Worm (Caenorhabditis elegans) whole organism, young adult: ENCODE data around the gene Y49E10.16.

ENCODE experiments used
- B0261.1 ChIP-seq: sonication (generic microtip); optimal IDR thresholded peaks from 2 replicates; lab custom pipeline; 2016; ENCODE audit warnings: mild to moderate bottlenecking, missing genetic modification characterization, moderate library complexity, missing compliant biosample characterization
- F10E7.11 ChIP-seq: sonication (generic microtip); optimal IDR thresholded peaks from 2 replicates; lab custom pipeline; 2017; ENCODE audit warnings: mild to moderate bottlenecking, missing genetic modification characterization, moderate library complexity, missing compliant biosample characterization
- F23B12.7 ChIP-seq: sonication (generic microtip); optimal IDR thresholded peaks from 2 replicates; lab custom pipeline; 2017; ENCODE audit warnings: missing genetic modification characterization, mild to moderate bottlenecking, missing compliant biosample characterization, antibody characterized with exemption, moderate library complexity; ENCODE audit not compliant: insufficient read depth
- F37B4.10 ChIP-seq: fragments of 200-800 bp; sonication (Bioruptor generic); IDR thresholded peaks from 2 replicates; pipeline ENCODE4 v1.3.6; 2022; ENCODE audit warnings: missing genetic modification characterization, missing compliant biosample characterization
- F52B5.7 ChIP-seq: sonication (generic microtip); optimal IDR thresholded peaks from 2 replicates; lab custom pipeline; 2016; ENCODE audit warnings: mild to moderate bottlenecking, missing genetic modification characterization, missing compliant biosample characterization
- F55B11.4 ChIP-seq: sonication (generic microtip); optimal IDR thresholded peaks from 2 replicates; lab custom pipeline; 2016; ENCODE audit warnings: missing compliant biosample characterization, missing genetic modification characterization, borderline replicate concordance; ENCODE audit not compliant: insufficient read depth
- F57A8.1 ChIP-seq: fragments of 200-800 bp; sonication (Bioruptor generic); optimal IDR thresholded peaks from 2 replicates; lab custom pipeline; 2018; ENCODE audit warnings: mild to moderate bottlenecking, missing genetic modification characterization, moderate library complexity, missing compliant biosample characterization
- F57C9.4 ChIP-seq: sonication (generic microtip); optimal IDR thresholded peaks from 2 replicates; lab custom pipeline; 2017; ENCODE audit warnings: mild to moderate bottlenecking, missing genetic modification characterization, missing compliant biosample characterization
- Y53F4B.3 ChIP-seq: fragments of 200-800 bp; sonication (Bioruptor generic); IDR thresholded peaks from 2 replicates; pipeline ENCODE4 v1.3.6; 2022; ENCODE audit warnings: missing genetic modification reagents, missing genetic modification characterization, missing compliant biosample characterization
- Y67H2A.10 ChIP-seq: fragments of 200-800 bp; sonication (Bioruptor generic); conservative IDR thresholded peaks from 2 replicates; pipeline ENCODE4 v1.3.6; 2022; ENCODE audit warnings: missing genetic modification reagents, missing genetic modification characterization, missing compliant biosample characterization
- akir-1 ChIP-seq: fragments of 200-800 bp; sonication (Bioruptor generic); optimal IDR thresholded peaks from 2 replicates; lab custom pipeline; 2018; ENCODE audit warnings: mild to moderate bottlenecking, missing genetic modification characterization, moderate library complexity, missing compliant biosample characterization
- ama-1 ChIP-seq, 3 experiments: fragments of 150-350 bp in 1 of 3; sonication (generic microtip) in 2 of 3; optimal IDR thresholded peaks; 2 replicates each; lab custom pipeline; 2014 to 2018; ENCODE audit warnings: missing biosample characterization in 2 of 3, missing genetic modification characterization in 2 of 3, missing genetic modification reagents in 2 of 3
- aptf-2 ChIP-seq: fragments of 200-800 bp; sonication (Bioruptor generic); conservative IDR thresholded peaks from 2 replicates; pipeline ENCODE4 v1.3.6; 2022; ENCODE audit warnings: missing genetic modification reagents, missing genetic modification characterization, missing compliant biosample characterization
- attf-5 ChIP-seq: fragments of 200-800 bp; sonication (Bioruptor generic); optimal IDR thresholded peaks from 2 replicates; lab custom pipeline; 2018; ENCODE audit warnings: mild to moderate bottlenecking, missing genetic modification characterization, missing compliant biosample characterization
- attf-6 ChIP-seq: fragments of 200-800 bp; sonication (Bioruptor generic); IDR thresholded peaks from 2 replicates; pipeline ENCODE4 v1.3.6; 2022; ENCODE audit warnings: missing genetic modification reagents, missing genetic modification characterization, missing compliant biosample characterization
- cebp-1 ChIP-seq, 2 experiments: fragments of 200-800 bp in 1 of 2; sonication (Bioruptor generic) in 1 of 2; sonication (generic microtip) in 1 of 2; IDR thresholded peaks in 1 of 2; optimal IDR thresholded peaks in 1 of 2; 2 replicates each; pipeline versions ENCODE4 v1.3.6 to Lab custom; 2017 to 2022; ENCODE audit warnings: missing compliant biosample characterization in 2 of 2, missing genetic modification characterization in 2 of 2, mild to moderate bottlenecking in 1 of 2, missing genetic modification reagents in 1 of 2, moderate library complexity in 1 of 2
- cebp-2 ChIP-seq: fragments of 200-800 bp; sonication (Bioruptor generic); IDR thresholded peaks from 2 replicates; pipeline ENCODE4 v1.3.6; 2022; ENCODE audit warnings: missing genetic modification characterization, missing compliant biosample characterization
- ceh-40 ChIP-seq: fragments of 200-800 bp; sonication (Bioruptor generic); IDR thresholded peaks from 2 replicates; pipeline ENCODE4 v1.3.6; 2022; ENCODE audit warnings: missing genetic modification characterization, missing compliant biosample characterization
- ceh-91 ChIP-seq: fragments of 200-800 bp; sonication (Bioruptor generic); IDR thresholded peaks from 2 replicates; pipeline ENCODE4 v1.3.6; 2022; ENCODE audit warnings: missing genetic modification reagents, missing genetic modification characterization, missing compliant biosample characterization
- die-1 ChIP-seq: sonication (generic microtip); optimal IDR thresholded peaks from 2 replicates; lab custom pipeline; 2016; ENCODE audit warnings: missing genotype, mild to moderate bottlenecking, missing genetic modification characterization, missing compliant biosample characterization
- dpl-1 ChIP-seq: fragments of 150-350 bp; optimal IDR thresholded peaks from 2 replicates; lab custom pipeline; 2014; ENCODE audit warnings: missing biosample characterization, missing genetic modification reagents, missing genetic modification characterization
- efl-1 ChIP-seq: fragments of 150-350 bp; optimal IDR thresholded peaks from 2 replicates; lab custom pipeline; 2014; ENCODE audit warnings: missing biosample characterization, missing genetic modification reagents, missing genetic modification characterization
- egl-44 ChIP-seq: fragments of 200-800 bp; sonication (Bioruptor generic); IDR thresholded peaks from 2 replicates; pipeline ENCODE4 v1.3.6; 2022; ENCODE audit warnings: missing genetic modification reagents, missing genetic modification characterization, missing compliant biosample characterization
- fkh-3 ChIP-seq: sonication (generic microtip); optimal IDR thresholded peaks from 2 replicates; lab custom pipeline; 2016; ENCODE audit warnings: mild to moderate bottlenecking, missing genetic modification characterization, missing compliant biosample characterization
- gei-17 ChIP-seq: fragments of 200-800 bp; sonication (Bioruptor generic); optimal IDR thresholded peaks from 2 replicates; lab custom pipeline; 2018; ENCODE audit warnings: mild to moderate bottlenecking, missing genetic modification characterization, missing compliant biosample characterization
- hlh-26 ChIP-seq: fragments of 200-800 bp; sonication (Bioruptor generic); conservative IDR thresholded peaks from 2 replicates; pipeline ENCODE4 v1.3.6; 2022; ENCODE audit warnings: missing genetic modification reagents, missing genetic modification characterization, missing compliant biosample characterization
- hmg-20 ChIP-seq: fragments of 200-800 bp; sonication (Bioruptor generic); IDR thresholded peaks from 2 replicates; pipeline ENCODE4 v1.3.6; 2022; ENCODE audit warnings: missing genetic modification reagents, missing genetic modification characterization, missing compliant biosample characterization
- lag-1 ChIP-seq: fragments of 200-800 bp; sonication (Bioruptor generic); IDR thresholded peaks from 2 replicates; pipeline ENCODE4 v1.3.6; 2022; ENCODE audit warnings: missing genetic modification reagents, missing genetic modification characterization, missing compliant biosample characterization
- let-526 ChIP-seq: fragments of 200-800 bp; sonication (Bioruptor generic); IDR thresholded peaks from 2 replicates; pipeline ENCODE4 v1.3.6; 2022; ENCODE audit warnings: missing genetic modification reagents, missing genetic modification characterization, missing compliant biosample characterization
- let-607 ChIP-seq, 2 experiments: fragments of 200-800 bp in 1 of 2; sonication (Bioruptor generic) in 1 of 2; sonication (generic microtip) in 1 of 2; optimal IDR thresholded peaks; 2 replicates each; lab custom pipeline; 2016 to 2018; ENCODE audit warnings: mild to moderate bottlenecking in 2 of 2, missing compliant biosample characterization in 2 of 2, missing genetic modification characterization in 2 of 2, moderate library complexity in 2 of 2, missing genotype in 1 of 2
- lir-1 ChIP-seq: fragments of 200-800 bp; sonication (Bioruptor generic); conservative IDR thresholded peaks from 2 replicates; pipeline ENCODE4 v1.3.6; 2022; ENCODE audit warnings: missing genetic modification reagents, missing genetic modification characterization, missing compliant biosample characterization
- lsy-27 ChIP-seq: sonication (generic microtip); optimal IDR thresholded peaks from 2 replicates; lab custom pipeline; 2017; ENCODE audit warnings: missing genetic modification characterization, mild to moderate bottlenecking, missing compliant biosample characterization, antibody characterized with exemption, missing genotype, borderline replicate concordance; ENCODE audit not compliant: insufficient read depth
- mel-28 ChIP-seq: sonication (generic microtip); optimal IDR thresholded peaks from 2 replicates; lab custom pipeline; 2016; ENCODE audit warnings: borderline replicate concordance, mild to moderate bottlenecking, missing genetic modification characterization, missing compliant biosample characterization
- nfyb-1 ChIP-seq: fragments of 200-800 bp; sonication (Bioruptor generic); IDR thresholded peaks from 2 replicates; pipeline ENCODE4 v1.3.6; 2022; ENCODE audit warnings: missing genetic modification reagents, missing genetic modification characterization, missing compliant biosample characterization
- nhr-80 ChIP-seq: sonication (generic microtip); optimal IDR thresholded peaks from 2 replicates; lab custom pipeline; 2016; ENCODE audit warnings: missing genetic modification characterization, missing compliant biosample characterization
- pha-4 ChIP-seq: fragments of 150-350 bp; sonication (generic microtip); optimal IDR thresholded peaks from 2 replicates; lab custom pipeline; 2014; ENCODE audit warnings: missing biosample characterization, missing genetic modification reagents, missing genetic modification characterization
- rpc-1 ChIP-seq, 2 experiments: fragments of 150-350 bp in 1 of 2; sonication (generic microtip) in 1 of 2; optimal IDR thresholded peaks; 2 replicates each; lab custom pipeline; 2014 to 2018; ENCODE audit warnings: missing biosample characterization in 1 of 2, missing genetic modification characterization in 1 of 2, missing genetic modification reagents in 1 of 2, missing genotype in 1 of 2
- sea-2 ChIP-seq: fragments of 200-800 bp; sonication (Bioruptor generic); IDR thresholded peaks from 2 replicates; pipeline ENCODE4 v1.3.6; 2022; ENCODE audit warnings: missing genetic modification characterization, missing compliant biosample characterization
- snpc-3.4 ChIP-seq: sonication (generic microtip); optimal IDR thresholded peaks from 2 replicates; lab custom pipeline; 2017; ENCODE audit warnings: missing genetic modification characterization, mild to moderate bottlenecking, missing compliant biosample characterization, antibody characterized with exemption, moderate library complexity, missing genotype, missing genetic modification reagents
- snpc-4 ChIP-seq, 5 experiments: fragments of 150-350 bp in 1 of 5; sonication (generic microtip) in 4 of 5; optimal IDR thresholded peaks; 2 replicates each; lab custom pipeline; 2014 to 2018; ENCODE audit warnings: missing genetic modification characterization in 5 of 5, missing biosample characterization in 3 of 5, antibody characterized with exemption in 2 of 5, mild to moderate bottlenecking in 2 of 5, missing compliant biosample characterization in 2 of 5, missing genotype in 2 of 5, moderate library complexity in 2 of 5, missing genetic modification reagents in 1 of 5
- unc-62 ChIP-seq: fragments of 150-350 bp; optimal IDR thresholded peaks from 2 replicates; lab custom pipeline; 2014; ENCODE audit warnings: missing biosample characterization, missing genetic modification reagents, missing genetic modification characterization
- ztf-18 ChIP-seq: sonication (generic microtip); optimal IDR thresholded peaks from 2 replicates; lab custom pipeline; 2016; ENCODE audit warnings: missing genotype, mild to moderate bottlenecking, missing genetic modification characterization, missing compliant biosample characterization
- ztf-22 ChIP-seq: fragments of 200-800 bp; sonication (Bioruptor generic); optimal IDR thresholded peaks from 2 replicates; lab custom pipeline; 2018; ENCODE audit warnings: mild to moderate bottlenecking, missing genetic modification characterization, moderate library complexity, missing compliant biosample characterization
- ztf-25 ChIP-seq: fragments of 200-800 bp; sonication (Bioruptor generic); IDR thresholded peaks from 2 replicates; pipeline ENCODE4 v1.3.6; 2022; ENCODE audit warnings: missing genetic modification reagents, missing genetic modification characterization, missing compliant biosample characterization
- ztf-26 ChIP-seq: sonication (generic microtip); optimal IDR thresholded peaks from 2 replicates; lab custom pipeline; 2017; ENCODE audit warnings: missing genetic modification characterization, missing compliant biosample characterization
- ztf-3 ChIP-seq: fragments of 200-800 bp; sonication (Bioruptor generic); optimal IDR thresholded peaks from 2 replicates; lab custom pipeline; 2018; ENCODE audit warnings: mild to moderate bottlenecking, missing genetic modification characterization, missing compliant biosample characterization

Y49E10.16 gene

ce11 chrIII:12399709-12400108 lies 30.6 kb upstream of the Y49E10.16 start (continued):
- TF ChIP-seq F57A8.1 (GFP tag; lab: Kevin White, UChicago) (no peak), aptf-2 (GFP tag; lab: Robert Waterston, UW) (no peak), snpc-3.4 (tag; lab: Kevin White, UChicago) (no peak), nhr-80 (tag; lab: Kevin White, UChicago) (no peak), ama-1 (optimal IDR thresholded peaks at IDR 0.05; lab: Kevin White, UChicago) (no peak), ama-1 (GFP tag; optimal IDR thresholded peaks at IDR 0.05; lab: Kevin White, UChicago) (no peak), nfyb-1 (GFP tag; lab: Robert Waterston, UW) (peak; percentile 44; the same call in 1 of the 2 replicates), akir-1 (GFP tag; lab: Kevin White, UChicago) (no peak), hmg-20 (GFP tag; lab: Robert Waterston, UW) (peak; percentile 50; the same call in 1 of the 2 replicates), lag-1 (no peak), lir-1 (no peak), lsy-27 (tag; lab: Kevin White, UChicago) (no peak), F52B5.7 (tag; lab: Kevin White, UChicago) (peak; percentile 1), attf-6 (GFP tag; lab: Robert Waterston, UW) (no peak), ztf-25 (GFP tag; lab: Robert Waterston, UW) (no peak), snpc-4 (GFP tag; optimal IDR thresholded peaks at IDR 0.05; lab: Kevin White, UChicago) (peak; percentile 31), snpc-4 (tag; optimal IDR thresholded peaks at IDR 0.05; lab: Kevin White, UChicago) (peak in 1 of 4 experiments; percentile 5), B0261.1 (peak; percentile 75), ztf-18 (tag; lab: Kevin White, UChicago) (peak; percentile 7), F10E7.11 (tag; lab: Kevin White, UChicago) (no peak), hlh-26 (GFP tag; lab: Robert Waterston, UW) (no peak), ztf-3 (no peak), Y67H2A.10 (GFP tag; lab: Robert Waterston, UW) (no peak), attf-5 (GFP tag; lab: Kevin White, UChicago) (no peak), pha-4 (tag; lab: Kevin White, UChicago) (no peak), mel-28 (tag; lab: Kevin White, UChicago) (no peak), dpl-1 (GFP tag; lab: Kevin White, UChicago) (no peak), F37B4.10 (GFP tag; lab: Robert Waterston, UW) (no peak), let-607 (tag; optimal IDR thresholded peaks at IDR 0.05; lab: Kevin White, UChicago) (no peak), let-526 (GFP tag; lab: Robert Waterston, UW) (no peak), cebp-1 (GFP tag; IDR thresholded peaks at IDR 0.05; lab: Robert Waterston, UW) (no peak), cebp-1 (tag; optimal IDR thresholded peaks at IDR 0.05; lab: Kevin White, UChicago) (peak; percentile 48), gei-17 (GFP tag; lab: Kevin White, UChicago) (no peak), efl-1 (no peak), egl-44 (GFP tag; lab: Robert Waterston, UW) (no peak), F23B12.7 (tag; lab: Kevin White, UChicago) (no peak), unc-62 (GFP tag; lab: Kevin White, UChicago) (no peak), cebp-2 (GFP tag; lab: Robert Waterston, UW) (no peak), ztf-26 (tag; lab: Kevin White, UChicago) (peak; percentile 10), sea-2 (GFP tag; lab: Robert Waterston, UW) (no peak), ceh-40 (GFP tag; lab: Robert Waterston, UW) (no peak), F57C9.4 (tag; lab: Kevin White, UChicago) (no peak), rpc-1 (optimal IDR thresholded peaks at IDR 0.05; lab: Kevin White, UChicago) (peak; percentile 67), rpc-1 (tag; optimal IDR thresholded peaks at IDR 0.05; lab: Kevin White, UChicago) (peak; percentile 79), fkh-3 (tag; lab: Kevin White, UChicago) (no peak), die-1 (peak; percentile 70), ceh-91 (GFP tag; lab: Robert Waterston, UW) (no peak), ztf-22 (no peak), Y53F4B.3 (GFP tag; lab: Robert Waterston, UW) (no peak), F55B11.4 (tag; lab: Kevin White, UChicago) (no peak)
